Worm (Caenorhabditis elegans) whole organism, late embryonic: ENCODE results near the gene F46F5.15.

Experiments used
- C08G9.2 ChIP-seq: sonication (generic microtip); optimal IDR thresholded peaks from 2 replicates; lab custom pipeline; 2016; ENCODE audit warnings: mild to moderate bottlenecking, missing genetic modification characterization, moderate library complexity, missing compliant biosample characterization
- C38D4.7 ChIP-seq: fragments of 200-800 bp; sonication (Bioruptor generic); optimal IDR thresholded peaks from 2 replicates; lab custom pipeline; 2018; ENCODE audit warnings: mild to moderate bottlenecking, missing genetic modification characterization, moderate library complexity, missing compliant biosample characterization
- F13H6.1 ChIP-seq: sonication (generic microtip); optimal IDR thresholded peaks from 2 replicates; lab custom pipeline; 2016; ENCODE audit warnings: missing genetic modification characterization, missing compliant biosample characterization
- K09A11.1 ChIP-seq: sonication (generic microtip); optimal IDR thresholded peaks from 2 replicates; lab custom pipeline; 2017; ENCODE audit warnings: antibody characterized with exemption, mild to moderate bottlenecking, missing genetic modification characterization, missing compliant biosample characterization; ENCODE audit not compliant: insufficient read depth
- Y22D7AL.16 ChIP-seq: sonication (generic microtip); optimal IDR thresholded peaks from 2 replicates; lab custom pipeline; 2016; ENCODE audit warnings: missing genetic modification characterization, missing compliant biosample characterization
- ahr-1 ChIP-seq: sonication (generic microtip); optimal IDR thresholded peaks from 2 replicates; lab custom pipeline; 2016; ENCODE audit warnings: missing genetic modification characterization, missing compliant biosample characterization
- ceh-14 ChIP-seq: sonication (generic microtip); optimal IDR thresholded peaks from 2 replicates; lab custom pipeline; 2016; ENCODE audit warnings: missing genotype, missing genetic modification characterization, missing compliant biosample characterization
- ceh-18 ChIP-seq: sonication (generic microtip); optimal IDR thresholded peaks from 2 replicates; lab custom pipeline; 2016; ENCODE audit warnings: missing genetic modification characterization, missing compliant biosample characterization
- ceh-19 ChIP-seq: fragments of 200-800 bp; sonication (Bioruptor generic); optimal IDR thresholded peaks from 2 replicates; lab custom pipeline; 2018; ENCODE audit warnings: mild to moderate bottlenecking, missing genetic modification characterization, missing compliant biosample characterization
- ceh-2 ChIP-seq: sonication (generic microtip); optimal IDR thresholded peaks from 2 replicates; lab custom pipeline; 2016; ENCODE audit warnings: missing genotype, missing genetic modification characterization, missing compliant biosample characterization
- ceh-22 ChIP-seq: sonication (generic microtip); optimal IDR thresholded peaks from 2 replicates; lab custom pipeline; 2017; ENCODE audit warnings: missing biosample characterization, missing genetic modification characterization
- ceh-31 ChIP-seq: sonication (generic microtip); optimal IDR thresholded peaks from 2 replicates; lab custom pipeline; 2016; ENCODE audit warnings: missing genetic modification characterization, missing compliant biosample characterization
- ceh-34 ChIP-seq: sonication (generic microtip); optimal IDR thresholded peaks from 2 replicates; lab custom pipeline; 2016; ENCODE audit warnings: mild to moderate bottlenecking, missing genetic modification characterization, missing compliant biosample characterization
- ceh-45 ChIP-seq: fragments of 200-800 bp; sonication (Bioruptor generic); IDR thresholded peaks from 2 replicates; pipeline ENCODE4 v1.3.6; 2022; ENCODE audit warnings: missing genetic modification reagents, missing genetic modification characterization, missing compliant biosample characterization
- ceh-9 ChIP-seq: sonication (generic microtip); optimal IDR thresholded peaks from 2 replicates; lab custom pipeline; 2016; ENCODE audit warnings: mild to moderate bottlenecking, missing genetic modification characterization, inconsistent platforms, missing compliant biosample characterization
- dmd-4 ChIP-seq: sonication (generic microtip); optimal IDR thresholded peaks from 2 replicates; lab custom pipeline; 2016; ENCODE audit warnings: borderline replicate concordance, missing genetic modification characterization, missing compliant biosample characterization
- elt-2 ChIP-seq: sonication (generic microtip); optimal IDR thresholded peaks from 2 replicates; lab custom pipeline; 2016; ENCODE audit warnings: missing genetic modification reagents, missing genetic modification characterization, missing compliant biosample characterization
- elt-4 ChIP-seq: sonication (generic microtip); optimal IDR thresholded peaks from 2 replicates; lab custom pipeline; 2016; ENCODE audit warnings: missing genetic modification characterization, missing compliant biosample characterization
- ets-4 ChIP-seq: sonication (generic microtip); optimal IDR thresholded peaks from 2 replicates; lab custom pipeline; 2016; ENCODE audit warnings: missing genetic modification characterization, missing compliant biosample characterization
- eyg-1 ChIP-seq: sonication (generic microtip); optimal IDR thresholded peaks from 2 replicates; lab custom pipeline; 2016; ENCODE audit warnings: missing genotype, missing genetic modification characterization, missing compliant biosample characterization
- gmeb-2 ChIP-seq: sonication (generic microtip); optimal IDR thresholded peaks from 2 replicates; lab custom pipeline; 2016; ENCODE audit warnings: missing genetic modification characterization, inconsistent platforms, missing compliant biosample characterization
- hlh-6 ChIP-seq: sonication (generic microtip); optimal IDR thresholded peaks from 2 replicates; lab custom pipeline; 2016; ENCODE audit warnings: missing genotype, missing genetic modification characterization, missing compliant biosample characterization
- lim-6 ChIP-seq: sonication (generic microtip); optimal IDR thresholded peaks from 2 replicates; lab custom pipeline; 2016; ENCODE audit warnings: missing genetic modification characterization, missing compliant biosample characterization
- lin-11 ChIP-seq: fragments of 200-800 bp; sonication (Bioruptor generic); optimal IDR thresholded peaks from 2 replicates; lab custom pipeline; 2018; ENCODE audit warnings: mild to moderate bottlenecking, missing genetic modification characterization, missing compliant biosample characterization
- madf-2 ChIP-seq: sonication (generic microtip); optimal IDR thresholded peaks from 2 replicates; lab custom pipeline; 2017; ENCODE audit warnings: missing genetic modification characterization, missing compliant biosample characterization
- mec-3 ChIP-seq: sonication (generic microtip); optimal IDR thresholded peaks from 2 replicates; lab custom pipeline; 2016; ENCODE audit warnings: borderline replicate concordance, missing genetic modification characterization, missing compliant biosample characterization
- nfya-1 ChIP-seq: sonication (generic microtip); optimal IDR thresholded peaks from 2 replicates; lab custom pipeline; 2017; ENCODE audit warnings: missing genetic modification characterization, mild to moderate bottlenecking, missing compliant biosample characterization, antibody characterized with exemption, moderate library complexity
- pag-3 ChIP-seq: sonication (generic microtip); optimal IDR thresholded peaks from 2 replicates; lab custom pipeline; 2016; ENCODE audit warnings: missing compliant biosample characterization, missing genetic modification characterization, borderline replicate concordance
- pat-9 ChIP-seq: fragments of 200-800 bp; sonication (Bioruptor generic); optimal IDR thresholded peaks from 2 replicates; lab custom pipeline; 2018; ENCODE audit warnings: mild to moderate bottlenecking, missing genetic modification characterization, moderate library complexity, missing compliant biosample characterization
- pha-4 ChIP-seq: fragments of 150-350 bp; optimal IDR thresholded peaks from 2 replicates; lab custom pipeline; 2018; ENCODE audit warnings: missing biosample characterization, missing genetic modification reagents, missing genetic modification characterization
- pqm-1 ChIP-seq: sonication (generic microtip); optimal IDR thresholded peaks from 2 replicates; lab custom pipeline; 2016; ENCODE audit warnings: missing genetic modification characterization, missing compliant biosample characterization
- pros-1 ChIP-seq: fragments of 150-350 bp; optimal IDR thresholded peaks from 2 replicates; lab custom pipeline; 2014; ENCODE audit warnings: missing biosample characterization, missing genetic modification reagents, missing genetic modification characterization
- ref-2 ChIP-seq: sonication (generic microtip); optimal IDR thresholded peaks from 2 replicates; lab custom pipeline; 2016; ENCODE audit warnings: missing genetic modification characterization, missing compliant biosample characterization
- tbx-7 ChIP-seq: sonication (generic microtip); optimal IDR thresholded peaks from 2 replicates; lab custom pipeline; 2016; ENCODE audit warnings: missing genotype, missing genetic modification characterization, missing compliant biosample characterization
- unc-42 ChIP-seq: sonication (generic microtip); optimal IDR thresholded peaks from 2 replicates; lab custom pipeline; 2016; ENCODE audit warnings: missing genotype, missing genetic modification characterization, missing compliant biosample characterization
- unc-86 ChIP-seq: sonication (generic microtip); optimal IDR thresholded peaks from 2 replicates; lab custom pipeline; 2016; ENCODE audit warnings: missing genetic modification characterization, missing compliant biosample characterization
- zip-5 ChIP-seq: sonication (generic microtip); optimal IDR thresholded peaks from 2 replicates; lab custom pipeline; 2016; ENCODE audit warnings: missing genetic modification characterization, missing compliant biosample characterization
- ztf-16 ChIP-seq: sonication (generic microtip); optimal IDR thresholded peaks from 2 replicates; lab custom pipeline; 2017; ENCODE audit warnings: missing genetic modification characterization, missing compliant biosample characterization

The F46F5.15 gene

DNA sequence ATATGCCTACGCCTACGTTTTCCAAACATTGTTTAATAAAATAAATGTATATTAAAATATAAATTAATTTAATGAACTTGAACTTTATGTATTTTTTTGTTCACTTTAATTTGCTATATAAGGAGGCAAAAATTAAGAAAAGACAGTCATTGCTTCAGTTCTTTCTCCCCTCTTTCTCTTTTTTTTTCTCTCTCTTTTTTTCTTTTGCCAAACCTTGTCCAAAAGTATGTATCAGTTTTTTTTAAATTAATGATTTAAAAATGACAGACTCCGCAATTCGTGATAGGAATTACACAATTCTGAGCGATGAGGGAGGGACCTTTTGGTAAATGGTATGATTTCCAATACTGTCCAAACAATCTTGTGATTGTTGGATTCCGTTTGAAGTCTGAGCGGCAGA, 14.8 kb downstream of the F46F5.15 start, which contains the start of gene F46F5.13:
Gene F46F5.13 (plus strand): TSS at position 301 of the 400 bp plus-strand sequence.
- TF ChIP-seq hlh-6 (tag; lab: Kevin White, UChicago) (no peak), C38D4.7 (GFP tag; lab: Kevin White, UChicago) (no peak), C08G9.2 (tag; lab: Kevin White, UChicago) (no peak), gmeb-2 (tag; lab: Kevin White, UChicago) (no peak), tbx-7 (no peak), ceh-22 (tag; lab: Kevin White, UChicago) (no peak), zip-5 (tag; lab: Kevin White, UChicago) (no peak), ref-2 (no peak), lin-11 (tag; lab: Kevin White, UChicago) (no peak), ztf-16 (tag; lab: Kevin White, UChicago) (no peak), pqm-1 (tag; lab: Kevin White, UChicago) (no peak), elt-2 (no peak)
- TF ChIP-seq, all 69 proteins: peak for 0

DNA sequence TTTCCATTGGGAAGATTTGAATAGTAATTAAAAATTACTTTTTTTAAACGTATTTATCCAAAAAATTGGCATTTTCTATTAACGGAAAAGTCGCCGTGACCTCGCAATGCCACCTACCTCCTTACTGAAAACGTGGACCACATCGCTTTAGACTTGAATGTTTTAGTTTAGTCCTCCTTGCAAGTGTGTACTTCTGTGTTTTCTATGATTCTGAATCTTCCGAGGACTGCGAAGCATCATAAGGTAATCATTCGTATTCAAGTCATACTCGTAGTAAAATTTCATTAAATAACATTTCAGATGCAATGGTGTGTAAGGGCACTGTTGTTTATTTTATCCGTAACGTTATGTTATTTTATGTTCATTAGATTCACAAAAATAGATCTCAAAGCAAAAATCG, 20.2 kb downstream of the F46F5.15 start, which contains the start of gene F46F5.11:
Gene F46F5.11 (plus strand): TSS at position 301 of the 400 bp plus-strand sequence.
- no peak for TF ChIP-seq nfya-1 (tag; lab: Kevin White, UChicago)
- TF ChIP-seq pat-9 (tag; lab: Kevin White, UChicago), result no peak
- TF ChIP-seq ceh-19 (GFP tag; lab: Kevin White, UChicago), result no peak
- no peak for TF ChIP-seq unc-86
- no peak for TF ChIP-seq ceh-22 (tag; lab: Kevin White, UChicago)

DNA sequence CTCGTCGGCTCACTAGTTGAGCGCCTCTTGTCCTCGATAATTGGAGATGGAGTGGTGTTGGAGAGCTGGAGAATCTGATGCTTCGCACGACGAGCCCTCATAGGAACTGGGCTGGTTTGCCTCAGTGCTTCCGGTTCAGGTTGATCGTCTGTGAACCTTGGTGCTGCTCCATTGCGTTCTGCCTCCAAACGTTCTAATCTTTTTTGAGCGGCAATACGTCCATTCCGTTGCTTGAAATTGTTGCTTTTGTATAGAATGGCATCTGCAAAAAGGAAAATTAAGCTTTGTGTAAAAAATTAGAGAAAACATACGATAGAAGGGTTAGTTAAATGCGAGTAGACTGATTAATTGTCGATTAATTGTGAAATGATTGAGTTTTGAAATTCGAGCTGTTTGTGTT, 24.7 kb downstream of the F46F5.15 start, which contains the start of gene F46F5.5:
Gene F46F5.5 (minus strand): TSS at position 101 of the 400 bp plus-strand sequence.
- no peak for TF ChIP-seq C08G9.2 (tag; lab: Kevin White, UChicago)

DNA sequence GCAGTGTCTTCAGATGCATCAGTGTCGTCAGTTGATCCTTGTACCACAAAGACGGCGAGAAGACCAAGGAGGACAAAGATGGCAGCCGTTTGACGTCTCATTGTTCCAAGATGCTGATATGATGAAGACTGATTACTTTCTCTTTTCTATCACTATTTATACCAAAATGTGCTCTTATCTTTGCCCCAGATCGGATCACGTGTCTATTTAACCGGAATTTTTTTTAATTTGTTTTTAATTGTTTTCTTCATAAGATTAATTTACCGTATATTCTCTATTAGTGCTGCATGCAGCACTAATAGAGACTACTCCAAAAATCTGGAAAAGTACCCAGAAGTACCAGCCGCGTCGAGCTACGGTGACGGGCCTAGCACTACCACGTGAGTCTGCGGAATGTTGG, 26.5 kb downstream of the F46F5.15 start, which contains the start of gene msrp-3:
Gene msrp-3 (minus strand): TSS at position 101 of the 400 bp plus-strand sequence.
- TF ChIP-seq gmeb-2 (tag; lab: Kevin White, UChicago) (no peak), dmd-4 (tag; lab: Kevin White, UChicago) (no peak), tbx-7 (no peak), mec-3 (tag; lab: Kevin White, UChicago) (no peak), ahr-1 (tag; lab: Kevin White, UChicago) (no peak), pha-4 (tag; lab: Kevin White, UChicago) (no peak), unc-42 (tag; lab: Kevin White, UChicago) (no peak), ceh-18 (tag; lab: Kevin White, UChicago) (no peak)

DNA sequence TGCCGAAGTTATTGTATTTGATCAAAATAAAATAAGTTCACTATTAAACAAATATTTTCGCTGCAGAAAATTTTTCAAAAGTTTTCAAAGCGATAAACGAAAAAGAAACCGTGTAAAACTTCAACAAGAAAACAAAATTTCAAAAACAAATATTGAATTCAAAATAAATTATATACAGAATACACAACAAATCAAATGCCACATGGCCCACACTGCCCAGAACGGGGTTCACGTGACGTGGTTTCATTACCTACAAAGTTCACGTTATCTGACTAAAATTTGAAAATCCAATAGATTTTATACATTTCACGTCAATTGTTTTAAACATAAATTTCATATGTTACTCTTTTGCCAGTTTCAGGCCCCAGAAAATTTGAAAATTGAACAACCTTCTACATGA, 32.3 kb downstream of the F46F5.15 start, which contains the start of gene F46F5.7:
Gene F46F5.7 (minus strand): TSS at position 101 of the 400 bp plus-strand sequence.
- TF ChIP-seq pros-1 (tag; lab: Kevin White, UChicago) (no peak), ztf-16 (tag; lab: Kevin White, UChicago) (no peak), zip-5 (tag; lab: Kevin White, UChicago) (no peak), C08G9.2 (tag; lab: Kevin White, UChicago) (no peak), F13H6.1 (tag; lab: Kevin White, UChicago) (no peak), ceh-31 (tag; lab: Kevin White, UChicago) (no peak), Y22D7AL.16 (tag; lab: Kevin White, UChicago) (no peak), eyg-1 (tag; lab: Kevin White, UChicago) (no peak), elt-4 (tag; lab: Kevin White, UChicago) (no peak), ceh-45 (no peak), ceh-34 (tag; lab: Kevin White, UChicago) (no peak), ceh-2 (no peak), ceh-9 (tag; lab: Kevin White, UChicago) (no peak), lim-6 (no peak), ets-4 (tag; lab: Kevin White, UChicago) (no peak), K09A11.1 (tag; lab: Kevin White, UChicago) (no peak), madf-2 (tag; lab: Kevin White, UChicago) (no peak), pag-3 (tag; lab: Kevin White, UChicago) (no peak), ceh-14 (tag; lab: Kevin White, UChicago) (no peak), tbx-7 (no peak)
